Fruit fly (Drosophila melanogaster): Measurements from ENCODE around the gene Arp3.

DNA sequence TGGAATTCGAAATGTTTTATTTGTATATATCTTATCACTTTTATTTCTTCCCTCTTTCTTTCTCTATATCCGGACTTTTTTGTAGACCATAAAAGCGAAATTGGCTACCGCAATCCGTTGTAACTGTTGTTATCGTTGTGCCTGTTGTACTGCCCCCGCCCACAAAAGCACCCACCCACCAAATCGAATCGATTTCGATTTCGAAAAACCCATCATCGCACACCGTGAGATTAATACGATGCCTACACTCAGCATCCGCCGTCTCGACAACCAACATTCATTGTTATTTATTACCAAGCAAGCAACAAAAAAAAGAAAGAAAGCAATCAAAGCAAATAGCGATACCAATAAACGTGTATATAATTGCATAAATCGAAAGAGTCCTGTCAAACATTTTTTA is 7.5 kb downstream of the Arp3 start:
- TF ChIP-seq CG9139 (GFP tag; optimal IDR thresholded peaks at IDR 0.05) (no peak), CG10631 (GFP tag; optimal IDR thresholded peaks at IDR 0.05) (no peak), Blimp-1 (GFP tag; optimal IDR thresholded peaks at IDR 0.05) (no peak), Gug (GFP tag; IDR thresholded peaks at IDR 0.05) (no peak), Sox14 (GFP tag; optimal IDR thresholded peaks at IDR 0.05) (no peak), esn (GFP tag; optimal IDR thresholded peaks at IDR 0.05) (no peak), Hr39 (GFP tag; optimal IDR thresholded peaks at IDR 0.05) (no peak), CG34406 (GFP tag; optimal IDR thresholded peaks at IDR 0.05) (no peak), Sox102F (GFP tag; optimal IDR thresholded peaks at IDR 0.05) (no peak), dsx (GFP tag; optimal IDR thresholded peaks at IDR 0.05; ENCODE audit: poor library complexity, severe bottlenecking) (no peak), salr (GFP tag; optimal IDR thresholded peaks at IDR 0.05) (no peak)

All from whole organism, prepupa.